Fruit fly (Drosophila melanogaster) whole organism, embryonic: ENCODE data around the gene CG31717.

ENCODE experiments used
- BEAF-32 ChIP-seq: fragments of 200-800 bp; sonication (Bioruptor generic); optimal IDR thresholded peaks from 3 replicates; lab custom pipeline; 2017; ENCODE audit warnings: missing biosample characterization, missing genetic modification characterization, mild to moderate bottlenecking, moderate library complexity, missing genetic modification reagents
- CG10267 ChIP-seq: fragments of 200-800 bp; sonication (Bioruptor generic); optimal IDR thresholded peaks from 2 replicates; lab custom pipeline; 2018; ENCODE audit warnings: missing biosample characterization, mild to moderate bottlenecking, missing genetic modification characterization, moderate library complexity
- CG10321 ChIP-seq: fragments of 200-800 bp; sonication (Bioruptor generic); IDR thresholded peaks from 2 replicates; pipeline ENCODE4 v1.3.6; 2022; ENCODE audit warnings: missing biosample characterization, missing genetic modification characterization
- CG11695 ChIP-seq: fragments of 200-800 bp; sonication (Bioruptor generic); IDR thresholded peaks from 3 replicates; pipeline ENCODE4 v1.3.6; 2022; ENCODE audit warnings: missing biosample characterization, missing genetic modification characterization
- CG11696 ChIP-seq: fragments of 200-800 bp; sonication (Bioruptor generic); IDR thresholded peaks from 2 replicates; pipeline ENCODE4 v1.3.6; 2022; ENCODE audit warnings: missing biosample characterization, missing genetic modification characterization
- CG12391 ChIP-seq: fragments of 200-800 bp; sonication (Bioruptor generic); optimal IDR thresholded peaks from 3 replicates; lab custom pipeline; 2018; ENCODE audit warnings: missing biosample characterization, mild to moderate bottlenecking, missing genetic modification characterization, moderate library complexity
- CG12769 ChIP-seq: fragments of 200-800 bp; sonication (Bioruptor generic); optimal IDR thresholded peaks from 2 replicates; lab custom pipeline; 2019; ENCODE audit warnings: missing biosample characterization, mild to moderate bottlenecking, missing genetic modification characterization, moderate library complexity
- CG12942 ChIP-seq: fragments of 200-800 bp; sonication (Bioruptor generic); optimal IDR thresholded peaks from 3 replicates; lab custom pipeline; 2016; ENCODE audit warnings: missing biosample characterization, missing genetic modification characterization
- CG13287 ChIP-seq: fragments of 200-800 bp; sonication (Bioruptor generic); IDR thresholded peaks from 2 replicates; pipeline ENCODE4 v1.3.6; 2022; ENCODE audit warnings: missing biosample characterization, missing genetic modification characterization; ENCODE audit not compliant: partially characterized antibody
- CG14014 ChIP-seq: fragments of 200-800 bp; sonication (Bioruptor generic); IDR thresholded peaks from 2 replicates; pipeline ENCODE4 v1.3.6; 2022; ENCODE audit warnings: missing biosample characterization, missing genetic modification characterization
- CG14667 ChIP-seq: fragments of 200-800 bp; sonication (Bioruptor generic); IDR thresholded peaks from 2 replicates; pipeline ENCODE4 v1.3.6; 2022; ENCODE audit warnings: missing biosample characterization, missing genetic modification characterization
- CG14965 ChIP-seq: fragments of 200-800 bp; sonication (Bioruptor generic); optimal IDR thresholded peaks from 2 replicates; lab custom pipeline; 2016; ENCODE audit warnings: missing biosample characterization, missing genetic modification characterization, borderline replicate concordance
- CG15514 ChIP-seq: fragments of 200-800 bp; sonication (Bioruptor generic); optimal IDR thresholded peaks from 3 replicates; lab custom pipeline; 2017; ENCODE audit warnings: missing biosample characterization, missing genetic modification characterization, mild to moderate bottlenecking, moderate library complexity, missing genetic modification reagents
- CG17328 ChIP-seq: fragments of 200-800 bp; sonication (Bioruptor generic); IDR thresholded peaks from 2 replicates; pipeline ENCODE4 v1.3.6; 2022; ENCODE audit warnings: missing biosample characterization, missing genetic modification characterization
- CG17359 ChIP-seq: fragments of 200-800 bp; sonication (Bioruptor generic); optimal IDR thresholded peaks from 3 replicates; lab custom pipeline; 2018; ENCODE audit warnings: missing biosample characterization, mild to moderate bottlenecking, missing genetic modification characterization, moderate library complexity
- CG18262 ChIP-seq: fragments of 200-800 bp; optimal IDR thresholded peaks from 3 replicates; lab custom pipeline; 2019; ENCODE audit warnings: missing biosample characterization, mild to moderate bottlenecking, missing genetic modification characterization, moderate library complexity
- CG2129 ChIP-seq: fragments of 200-800 bp; sonication (Bioruptor generic); IDR thresholded peaks from 2 replicates; pipeline ENCODE4 v1.3.6; 2022; ENCODE audit warnings: missing biosample characterization, missing genetic modification characterization; ENCODE audit not compliant: partially characterized antibody
- CG31388 ChIP-seq: fragments of 200-800 bp; sonication (Bioruptor generic); optimal IDR thresholded peaks from 2 replicates; lab custom pipeline; 2016; ENCODE audit warnings: missing biosample characterization, missing genetic modification characterization
- CG32767 ChIP-seq: fragments of 200-800 bp; sonication (Bioruptor generic); IDR thresholded peaks from 2 replicates; pipeline ENCODE4 v1.3.6; 2022; ENCODE audit warnings: missing biosample characterization, missing genetic modification characterization
- CG34376 ChIP-seq: fragments of 200-800 bp; sonication (Bioruptor generic); optimal IDR thresholded peaks from 2 replicates; lab custom pipeline; 2018; ENCODE audit warnings: missing biosample characterization, mild to moderate bottlenecking, missing genetic modification characterization
- CG3995 ChIP-seq: fragments of 200-800 bp; sonication (Bioruptor generic); optimal IDR thresholded peaks from 3 replicates; lab custom pipeline; 2016; ENCODE audit warnings: missing biosample characterization, missing genetic modification characterization
- CG42726 ChIP-seq: fragments of 200-800 bp; sonication (Bioruptor generic); IDR thresholded peaks from 2 replicates; pipeline ENCODE4 v1.3.6; 2022; ENCODE audit warnings: missing biosample characterization, missing genetic modification characterization; ENCODE audit not compliant: partially characterized antibody
- CG5953 ChIP-seq: fragments of 200-800 bp; sonication (Bioruptor generic); IDR thresholded peaks from 2 replicates; pipeline ENCODE4 v1.3.6; 2022; ENCODE audit warnings: missing biosample characterization, missing genetic modification characterization
- CG6254 ChIP-seq: fragments of 200-800 bp; sonication (Bioruptor generic); optimal IDR thresholded peaks from 3 replicates; lab custom pipeline; 2017; ENCODE audit warnings: mild to moderate bottlenecking, missing biosample characterization, missing genetic modification reagents, missing genetic modification characterization
- CG7745 ChIP-seq: fragments of 200-800 bp; sonication (Bioruptor generic); optimal IDR thresholded peaks from 2 replicates; lab custom pipeline; 2018; ENCODE audit warnings: missing biosample characterization, mild to moderate bottlenecking, missing genetic modification characterization, moderate library complexity
- CG8388 ChIP-seq: fragments of 200-800 bp; sonication (Bioruptor generic); optimal IDR thresholded peaks from 2 replicates; lab custom pipeline; 2019; ENCODE audit warnings: missing biosample characterization, mild to moderate bottlenecking, missing genetic modification characterization, moderate library complexity
- CG9215 ChIP-seq: fragments of 200-800 bp; sonication (Bioruptor generic); IDR thresholded peaks from 2 replicates; pipeline ENCODE4 v1.3.6; 2022; ENCODE audit warnings: missing biosample characterization, missing genetic modification characterization
- CG9797 ChIP-seq: fragments of 200-800 bp; sonication (Bioruptor generic); optimal IDR thresholded peaks from 3 replicates; lab custom pipeline; 2018; ENCODE audit warnings: missing biosample characterization, mild to moderate bottlenecking, missing genetic modification characterization
- CG9876 ChIP-seq: fragments of 200-800 bp; sonication (Bioruptor generic); optimal IDR thresholded peaks from 2 replicates; lab custom pipeline; 2016; ENCODE audit warnings: missing biosample characterization, missing genetic modification characterization
- CoRest ChIP-seq: fragments of 200-800 bp; sonication (Bioruptor generic); optimal IDR thresholded peaks from 3 replicates; lab custom pipeline; 2018; ENCODE audit warnings: missing biosample characterization, mild to moderate bottlenecking, missing genetic modification characterization, moderate library complexity
- Deaf1 ChIP-seq: fragments of 200-800 bp; optimal IDR thresholded peaks from 3 replicates; lab custom pipeline; 2019; ENCODE audit warnings: missing biosample characterization, mild to moderate bottlenecking, missing genetic modification characterization, moderate library complexity
- HLH54F ChIP-seq: fragments of 200-800 bp; sonication (Bioruptor generic); optimal IDR thresholded peaks from 3 replicates; lab custom pipeline; 2016; ENCODE audit warnings: missing biosample characterization, missing genetic modification characterization
- Hand ChIP-seq: fragments of 200-800 bp; sonication (Bioruptor generic); optimal IDR thresholded peaks from 2 replicates; lab custom pipeline; 2017; ENCODE audit warnings: mild to moderate bottlenecking, missing biosample characterization, missing genetic modification reagents, missing genetic modification characterization
- Hr3 ChIP-seq: fragments of 200-800 bp; sonication (Bioruptor generic); optimal IDR thresholded peaks from 3 replicates; lab custom pipeline; 2016; ENCODE audit warnings: missing biosample characterization, missing genetic modification characterization
- Hr78 ChIP-seq, 2 experiments: fragments of 200-800 bp in 1 of 2; fragments of >200 bp in 1 of 2; sonication (Bioruptor generic) in 1 of 2; optimal IDR thresholded peaks; 2 replicates each; lab custom pipeline; 2017 to 2019; ENCODE audit warnings: missing biosample characterization in 2 of 2, missing genetic modification characterization in 2 of 2, mild to moderate bottlenecking in 1 of 2, moderate library complexity in 1 of 2
- Med ChIP-seq: fragments of 200-800 bp; sonication (Bioruptor generic); peaks from one replicate; lab custom pipeline; 2016; ENCODE audit warnings: missing biosample characterization, missing genetic modification characterization, mild to moderate bottlenecking, inconsistent platforms, moderate library complexity
- Rfx ChIP-seq: fragments of 200-800 bp; sonication (Bioruptor generic); IDR thresholded peaks from 2 replicates; pipeline ENCODE4 v1.3.6; 2022; ENCODE audit warnings: missing biosample characterization, missing genetic modification characterization
- TFAM ChIP-seq: fragments of 200-800 bp; sonication (Bioruptor generic); optimal IDR thresholded peaks from 2 replicates; lab custom pipeline; 2017; ENCODE audit warnings: missing biosample characterization, missing genetic modification characterization, inconsistent platforms
- Xbp1 ChIP-seq: fragments of 200-800 bp; sonication (Bioruptor generic); optimal IDR thresholded peaks from 3 replicates; lab custom pipeline; 2016; ENCODE audit warnings: missing biosample characterization, mild to moderate bottlenecking, missing genetic modification characterization
- abd-A ChIP-seq: fragments of 200-800 bp; sonication (Bioruptor generic); optimal IDR thresholded peaks from 3 replicates; lab custom pipeline; 2019; ENCODE audit warnings: missing biosample characterization, mild to moderate bottlenecking, missing genetic modification characterization, moderate library complexity
- br ChIP-seq: fragments of >200 bp; optimal IDR thresholded peaks from 2 replicates; lab custom pipeline; 2017
- cg ChIP-seq: fragments of 200-800 bp; sonication (Bioruptor generic); optimal IDR thresholded peaks from 3 replicates; lab custom pipeline; 2019; ENCODE audit warnings: missing biosample characterization, mild to moderate bottlenecking, missing genetic modification characterization, moderate library complexity
- corto ChIP-seq: fragments of 200-800 bp; sonication (Bioruptor generic); optimal IDR thresholded peaks from 2 replicates; lab custom pipeline; 2016; ENCODE audit warnings: missing biosample characterization, mild to moderate bottlenecking, missing genetic modification characterization, moderate library complexity
- gem ChIP-seq: fragments of 200-800 bp; sonication (Bioruptor generic); optimal IDR thresholded peaks from 2 replicates; lab custom pipeline; 2019; ENCODE audit warnings: missing biosample characterization, mild to moderate bottlenecking, missing genetic modification characterization, moderate library complexity
- gsb-n ChIP-seq: fragments of 200-800 bp; sonication (Bioruptor generic); optimal IDR thresholded peaks from 3 replicates; lab custom pipeline; 2018; ENCODE audit warnings: missing biosample characterization, mild to moderate bottlenecking, missing genetic modification characterization
- lbe ChIP-seq: fragments of 200-800 bp; sonication (Bioruptor generic); optimal IDR thresholded peaks from 2 replicates; lab custom pipeline; 2016; ENCODE audit warnings: missing biosample characterization, mild to moderate bottlenecking, missing genetic modification characterization
- nmo ChIP-seq: fragments of 200-800 bp; sonication (Bioruptor generic); optimal IDR thresholded peaks from 2 replicates; lab custom pipeline; 2018; ENCODE audit warnings: missing biosample characterization, mild to moderate bottlenecking, missing genetic modification characterization, moderate library complexity
- twi ChIP-seq: fragments of 200-800 bp; optimal IDR thresholded peaks from 2 replicates; lab custom pipeline; 2019; ENCODE audit warnings: missing biosample characterization, mild to moderate bottlenecking, missing genetic modification characterization, moderate library complexity
- unpg ChIP-seq: fragments of 200-800 bp; sonication (Bioruptor generic); optimal IDR thresholded peaks from 3 replicates; lab custom pipeline; 2018; ENCODE audit warnings: missing biosample characterization, mild to moderate bottlenecking, missing genetic modification characterization, moderate library complexity
- yki ChIP-seq: fragments of >200 bp; optimal IDR thresholded peaks from 3 replicates; lab custom pipeline; 2018

Gene CG31717

dm6 chr2L:10226213-10226723 lies 24.3 kb upstream of the CG31717 start (continued):
- TF ChIP-seq CG8388 (GFP tag; lab: Kevin White, UChicago) = no peak
- TF ChIP-seq Hr78 (GFP tag; optimal IDR thresholded peaks at IDR 0.05; lab: Kevin White, UChicago) = no peak
- TF ChIP-seq CG17328 (GFP tag; lab: Robert Waterston, UW) = no peak
- no peak for TF ChIP-seq CG31388
- no peak for TF ChIP-seq twi
- no peak for TF ChIP-seq unpg (GFP tag; lab: Kevin White, UChicago)
- TF ChIP-seq CG11695 (GFP tag; lab: Robert Waterston, UW) = no peak
- no peak for TF ChIP-seq corto (GFP tag; lab: Kevin White, UChicago)
- TF ChIP-seq CG9215 = no peak
- TF ChIP-seq CG14014 (GFP tag; lab: Robert Waterston, UW) = no peak
- peak; percentile 10 for TF ChIP-seq CG34376 (GFP tag; lab: Kevin White, UChicago)
- 0 out of 2 replicates have a peak, but pooled peaks have one; percentile 25 for TF ChIP-seq CG32767 (GFP tag; lab: Robert Waterston, UW)
- no peak for TF ChIP-seq CG9797 (GFP tag; lab: Kevin White, UChicago)
- TF ChIP-seq CG14667 (GFP tag; lab: Robert Waterston, UW) = no peak
- TF ChIP-seq gsb-n (tag; lab: Kevin White, UChicago) = no peak
- TF ChIP-seq CG9876 (GFP tag; lab: Kevin White, UChicago) = no peak
- no peak for TF ChIP-seq yki (lab: Kevin White, UChicago)
- no peak for TF ChIP-seq CG14965 (GFP tag; lab: Kevin White, UChicago)
- peak; percentile 72 for TF ChIP-seq cg
- TF ChIP-seq Hr3 (GFP tag; lab: Kevin White, UChicago) = no peak
- no peak for TF ChIP-seq CG10267 (tag; lab: Kevin White, UChicago)
- no peak for TF ChIP-seq CG17359 (tag; lab: Kevin White, UChicago)
- TF ChIP-seq lbe (GFP tag; lab: Kevin White, UChicago) = peak; percentile 16
- TF ChIP-seq CG12942 (GFP tag; lab: Kevin White, UChicago) = no peak
- no peak for TF ChIP-seq Hand
- no peak for TF ChIP-seq CG2129 (GFP tag; lab: Robert Waterston, UW)
- TF ChIP-seq abd-A (tag; lab: Kevin White, UChicago) = no peak
- no peak for TF ChIP-seq Deaf1 (tag; lab: Kevin White, UChicago)
- TF ChIP-seq CG11696 (GFP tag; lab: Robert Waterston, UW) = no peak
- no peak for TF ChIP-seq Rfx (GFP tag; lab: Robert Waterston, UW)
- no peak for TF ChIP-seq CG42726
- no peak for TF ChIP-seq br
- TF ChIP-seq CG10321 = no peak

dm6 chr2L:10226724-10227407 lies 23.7 kb upstream of the CG31717 start, which contains the start of gene CG5708:
TSS of gene CG5708 (minus strand) at chr2L:10226808.
- TF ChIP-seq TFAM (GFP tag; lab: Kevin White, UChicago) (no peak), Med (peak; percentile 76), CG5953 (no peak), nmo (GFP tag; lab: Kevin White, UChicago) (peak; percentile 66), br (no peak), CG12391 (tag; lab: Kevin White, UChicago) (peak; percentile 34), CG7745 (tag; lab: Kevin White, UChicago) (no peak), BEAF-32 (GFP tag; lab: Kevin White, UChicago) (peak; percentile 73), CG12769 (tag; lab: Kevin White, UChicago) (no peak), CG13287 (GFP tag; lab: Robert Waterston, UW) (peak; percentile 45; the same call in 1 of the 2 replicates), CoRest (peak; percentile 35), CG15514 (GFP tag; lab: Kevin White, UChicago) (peak; percentile 30), CG3995 (GFP tag; lab: Kevin White, UChicago) (peak; percentile 52), Xbp1 (GFP tag; lab: Kevin White, UChicago) (peak; percentile 48), CG6254 (GFP tag; lab: Kevin White, UChicago) (peak; percentile 99), HLH54F (GFP tag; lab: Kevin White, UChicago) (peak; percentile 5), CG18262 (tag; lab: Kevin White, UChicago) (peak; percentile 37), gem (peak; percentile 40)
